Worm (Caenorhabditis elegans): ENCODE data around the gene rcan-1.
A peak's percentile ranks its signal among the peaks of the same experiment; 100 is the strongest.

rcan-1 gene

ce11 chrIII:5722550-5722949 is 38.7 kb upstream of the rcan-1 start, which contains the start of gene wrm-1:
Gene wrm-1 (plus strand): TSS chrIII:5722850.
- no peak for TF ChIP-seq tbx-2 (tag; optimal IDR thresholded peaks at IDR 0.05)
- TF ChIP-seq mml-1 (tag; optimal IDR thresholded peaks at IDR 0.05), result no peak
- TF ChIP-seq ceh-28 (tag; optimal IDR thresholded peaks at IDR 0.05), result no peak
- no peak for TF ChIP-seq hmg-11 (tag; optimal IDR thresholded peaks at IDR 0.05)

ce11 chrIII:5721888-5722287 is 38.0 kb upstream of the rcan-1 start:
- TF ChIP-seq snpc-4 (tag; optimal IDR thresholded peaks at IDR 0.05) (peak; percentile 85), nhr-23 (tag; optimal IDR thresholded peaks at IDR 0.05) (peak; percentile 74), hmg-11 (tag; optimal IDR thresholded peaks at IDR 0.05) (peak; percentile 41), pha-4 (tag; optimal IDR thresholded peaks at IDR 0.05) (peak; percentile 54), lin-15B (tag; optimal IDR thresholded peaks at IDR 0.05) (peak; percentile 52), fos-1 (tag; optimal IDR thresholded peaks at IDR 0.05) (no peak), elt-2 (tag; optimal IDR thresholded peaks at IDR 0.05) (peak; percentile 91), ceh-16 (tag; optimal IDR thresholded peaks at IDR 0.05) (no peak), ceh-28 (tag; optimal IDR thresholded peaks at IDR 0.05) (peak; percentile 79), mdl-1 (tag; optimal IDR thresholded peaks at IDR 0.05) (no peak), nhr-25 (tag; optimal IDR thresholded peaks at IDR 0.05) (peak; percentile 24), jun-1 (tag; optimal IDR thresholded peaks at IDR 0.05) (peak; percentile 22), lsy-12 (tag; optimal IDR thresholded peaks at IDR 0.05) (peak; percentile 83), R02D3.7 (tag; optimal IDR thresholded peaks at IDR 0.05) (peak; percentile 42), pqm-1 (tag; optimal IDR thresholded peaks at IDR 0.05) (peak; percentile 87), nhr-12 (tag; optimal IDR thresholded peaks at IDR 0.05) (no peak), nhr-43 (tag; optimal IDR thresholded peaks at IDR 0.05; ENCODE audit: poor library complexity, severe bottlenecking) (peak; percentile 90), elt-1 (tag; optimal IDR thresholded peaks at IDR 0.05) (peak; percentile 50)

DNA sequence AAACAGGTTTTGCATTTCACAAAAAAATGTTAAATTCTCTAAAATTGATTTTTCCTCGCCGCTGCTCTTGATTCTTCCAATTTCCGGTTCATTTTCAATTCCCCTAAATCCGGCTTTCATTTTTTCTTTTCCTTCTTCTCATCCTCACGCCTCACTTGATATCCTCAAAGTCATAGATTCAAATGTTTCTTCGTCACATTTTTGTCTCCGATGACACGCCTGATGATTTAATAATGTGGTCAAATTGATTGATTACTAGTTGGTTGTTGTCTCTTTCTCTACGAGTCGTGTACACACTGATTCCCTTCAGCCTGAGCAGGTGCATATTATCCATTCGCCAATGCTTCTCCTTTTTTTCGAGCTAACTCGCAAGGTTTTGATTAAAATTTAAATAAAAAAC is 37.6 kb upstream of the rcan-1 start:
- TF ChIP-seq egl-27 (tag; optimal IDR thresholded peaks at IDR 0.05) (no peak), mml-1 (tag; optimal IDR thresholded peaks at IDR 0.05) (no peak), aly-2 (tag; optimal IDR thresholded peaks at IDR 0.05) (no peak), ceh-16 (tag; optimal IDR thresholded peaks at IDR 0.05) (no peak), fos-1 (tag; optimal IDR thresholded peaks at IDR 0.05) (no peak), nhr-76 (tag; optimal IDR thresholded peaks at IDR 0.05) (no peak), pha-4 (tag; optimal IDR thresholded peaks at IDR 0.05) (no peak), skn-1 (tag; optimal IDR thresholded peaks at IDR 0.05) (no peak)

- TF ChIP-seq nhr-77 (tag; optimal IDR thresholded peaks at IDR 0.05), result no peak
- TF ChIP-seq ceh-9 (tag; optimal IDR thresholded peaks at IDR 0.05), result no peak
- no peak for TF ChIP-seq mml-1 (tag; optimal IDR thresholded peaks at IDR 0.05)
- TF ChIP-seq eor-1 (tag; optimal IDR thresholded peaks at IDR 0.05), result no peak
- no peak for TF ChIP-seq elt-2 (tag; optimal IDR thresholded peaks at IDR 0.05)
- TF ChIP-seq lin-39 (tag; optimal IDR thresholded peaks at IDR 0.05), result no peak
- no peak for TF ChIP-seq egl-27 (tag; optimal IDR thresholded peaks at IDR 0.05)
- TF ChIP-seq elt-1 (tag; optimal IDR thresholded peaks at IDR 0.05), result no peak
- TF ChIP-seq nhr-28 (tag; optimal IDR thresholded peaks at IDR 0.05), result no peak
- no peak for TF ChIP-seq ZK546.5 (tag; optimal IDR thresholded peaks at IDR 0.05)
- no peak for TF ChIP-seq egl-5 (tag; optimal IDR thresholded peaks at IDR 0.05)
- TF ChIP-seq elt-3 (tag; optimal IDR thresholded peaks at IDR 0.05), result no peak
- no peak for TF ChIP-seq pqm-1 (tag; optimal IDR thresholded peaks at IDR 0.05)
- no peak for TF ChIP-seq zag-1 (tag; optimal IDR thresholded peaks at IDR 0.05)
- TF ChIP-seq ceh-82 (tag; optimal IDR thresholded peaks at IDR 0.05), result no peak
- no peak for TF ChIP-seq nhr-11 (tag; optimal IDR thresholded peaks at IDR 0.05)
- TF ChIP-seq nfya-1 (tag; optimal IDR thresholded peaks at IDR 0.05; ENCODE audit: insufficient read depth), result no peak
These were observed 36.5 kb upstream of the rcan-1 start for ce11 chrIII:5720266-5721019.

Measured in whole organism, L3 larva.